Worm (Caenorhabditis elegans): ENCODE measurements around the gene melo-3.

ce11 chrV:15060595-15060994, 23.9 kb upstream of the melo-3 start:
- TF ChIP-seq hnd-1 (tag; optimal IDR thresholded peaks at IDR 0.05): no peak
- TF ChIP-seq tbx-11 (GFP tag; IDR thresholded peaks at IDR 0.05): no peak
- no peak for TF ChIP-seq hmg-4 (GFP tag; optimal IDR thresholded peaks at IDR 0.05)
- no peak for TF ChIP-seq flt-1 (GFP tag; IDR thresholded peaks at IDR 0.05)
- no peak for TF ChIP-seq ceh-13 (GFP tag; optimal IDR thresholded peaks at IDR 0.05)
- TF ChIP-seq ama-1 (optimal IDR thresholded peaks at IDR 0.05): no peak
- TF ChIP-seq pes-1 (GFP tag; IDR thresholded peaks at IDR 0.05): no peak

All from whole organism, early embryonic.